Worm (Caenorhabditis elegans) whole organism, midembryonic: ENCODE data around the gene col-98.

Experiments
- T22C8.4 ChIP-seq: fragments of 200-800 bp; sonication (Bioruptor generic); IDR thresholded peaks from 2 replicates; pipeline ENCODE4 v1.3.6; 2022; ENCODE audit warnings: missing genetic modification characterization, missing compliant biosample characterization
- cog-1 ChIP-seq: sonication (generic microtip); optimal IDR thresholded peaks from 2 replicates; lab custom pipeline; 2016; ENCODE audit warnings: missing genetic modification characterization, missing compliant biosample characterization
- flt-1 ChIP-seq: fragments of 200-800 bp; sonication (Bioruptor generic); IDR thresholded peaks from 2 replicates; pipeline ENCODE4 v1.3.6; 2022; ENCODE audit warnings: missing genetic modification characterization, missing compliant biosample characterization
- klf-2 ChIP-seq: fragments of 200-800 bp; sonication (Bioruptor generic); conservative IDR thresholded peaks from 2 replicates; pipeline ENCODE4 v1.3.6; 2022; ENCODE audit warnings: missing genetic modification reagents, missing genetic modification characterization, missing compliant biosample characterization
- med-1 ChIP-seq: sonication (generic microtip); optimal IDR thresholded peaks from 2 replicates; lab custom pipeline; 2017; ENCODE audit warnings: missing genetic modification characterization, mild to moderate bottlenecking, missing compliant biosample characterization, antibody characterized with exemption, missing genetic modification reagents; ENCODE audit not compliant: insufficient read depth
- ref-1 ChIP-seq: fragments of 200-800 bp; sonication (Bioruptor generic); conservative IDR thresholded peaks from 2 replicates; pipeline ENCODE4 v1.3.6; 2022; ENCODE audit warnings: missing genetic modification reagents, missing genetic modification characterization, missing compliant biosample characterization
- tab-1 ChIP-seq: fragments of 200-800 bp; sonication (Bioruptor generic); IDR thresholded peaks from 2 replicates; pipeline ENCODE4 v1.3.6; 2022; ENCODE audit warnings: missing genetic modification characterization, missing compliant biosample characterization
- ztf-23 ChIP-seq: fragments of 200-800 bp; sonication (Bioruptor generic); IDR thresholded peaks from 2 replicates; pipeline ENCODE4 v1.3.6; 2022; ENCODE audit warnings: missing genetic modification reagents, missing genetic modification characterization, missing compliant biosample characterization
- ztf-29 ChIP-seq: fragments of 200-800 bp; sonication (Bioruptor generic); IDR thresholded peaks from 2 replicates; pipeline ENCODE4 v1.3.6; 2022; ENCODE audit warnings: missing genetic modification reagents, missing genetic modification characterization, missing compliant biosample characterization

col-98 gene

ce11 chrIII:13020741-13021140 lies 1.9 kb downstream of the col-98 start, which contains the start of gene cyp-13A11:
Gene cyp-13A11 (plus strand): TSS chrIII:13021006.
- TF ChIP-seq tab-1 (GFP tag; lab: Robert Waterston, UW) (no peak), ztf-23 (GFP tag; lab: Robert Waterston, UW) (no peak), med-1 (no peak), cog-1 (tag; lab: Kevin White, UChicago) (no peak), ref-1 (GFP tag; lab: Robert Waterston, UW) (no peak), flt-1 (no peak), T22C8.4 (GFP tag; lab: Robert Waterston, UW) (no peak), klf-2 (GFP tag; lab: Robert Waterston, UW) (no peak), ztf-29 (GFP tag; lab: Robert Waterston, UW) (no peak)

- TF ChIP-seq med-1 = no peak
- no peak for TF ChIP-seq ztf-23 (GFP tag; lab: Robert Waterston, UW)
- no peak for TF ChIP-seq flt-1
- no peak for TF ChIP-seq ref-1 (GFP tag; lab: Robert Waterston, UW)
- no peak for TF ChIP-seq cog-1 (tag; lab: Kevin White, UChicago)
- no peak for TF ChIP-seq ztf-29 (GFP tag; lab: Robert Waterston, UW)
- no peak for TF ChIP-seq klf-2 (GFP tag; lab: Robert Waterston, UW)
These were observed 5.5 kb downstream of the col-98 start, which contains the start of gene cyp-13A12 for ce11 chrIII:13024281-13024680. Gene cyp-13A12 (plus strand): TSS chrIII:13024547.

ce11 chrIII:13027949-13028348 lies 9.1 kb downstream of the col-98 start:
- TF ChIP-seq cog-1 (tag; lab: Kevin White, UChicago) = no peak
- TF ChIP-seq T22C8.4 (GFP tag; lab: Robert Waterston, UW) = no peak
- TF ChIP-seq ref-1 (GFP tag; lab: Robert Waterston, UW) = no peak
- TF ChIP-seq flt-1 = no peak
- TF ChIP-seq ztf-23 (GFP tag; lab: Robert Waterston, UW) = no peak
- no peak for TF ChIP-seq tab-1 (GFP tag; lab: Robert Waterston, UW)
- TF ChIP-seq ztf-29 (GFP tag; lab: Robert Waterston, UW) = no peak
- TF ChIP-seq klf-2 (GFP tag; lab: Robert Waterston, UW) = no peak
- no peak for TF ChIP-seq med-1

- no peak for TF ChIP-seq cog-1 (tag; lab: Kevin White, UChicago)
- no peak for TF ChIP-seq med-1
- TF ChIP-seq ztf-29 (GFP tag; lab: Robert Waterston, UW) = no peak
- no peak for TF ChIP-seq flt-1
- no peak for TF ChIP-seq ref-1 (GFP tag; lab: Robert Waterston, UW)
- TF ChIP-seq ztf-23 (GFP tag; lab: Robert Waterston, UW) = no peak
- TF ChIP-seq tab-1 (GFP tag; lab: Robert Waterston, UW) = no peak
- no peak for TF ChIP-seq klf-2 (GFP tag; lab: Robert Waterston, UW)
- TF ChIP-seq T22C8.4 (GFP tag; lab: Robert Waterston, UW) = no peak
These were observed 10.8 kb downstream of the col-98 start, which contains the start of gene F14F7.4 for ce11 chrIII:13029608-13030007. Gene F14F7.4 (minus strand): TSS chrIII:13029708.

- TF ChIP-seq T22C8.4 (GFP tag; lab: Robert Waterston, UW) (no peak), tab-1 (GFP tag; lab: Robert Waterston, UW) (no peak), med-1 (no peak), klf-2 (GFP tag; lab: Robert Waterston, UW) (no peak), cog-1 (tag; lab: Kevin White, UChicago) (no peak), flt-1 (no peak), ref-1 (GFP tag; lab: Robert Waterston, UW) (no peak), ztf-23 (GFP tag; lab: Robert Waterston, UW) (no peak), ztf-29 (GFP tag; lab: Robert Waterston, UW) (no peak)
These were observed 11.7 kb downstream of the col-98 start, which contains the start of gene F14F7.7 for ce11 chrIII:13030551-13030950. Gene F14F7.7 (plus strand): TSS chrIII:13030904.

ce11 chrIII:13031701-13032100 lies 12.9 kb downstream of the col-98 start, which contains the start of gene F14F7.5:
Gene F14F7.5 (plus strand): TSS chrIII:13032001.
- TF ChIP-seq flt-1 (no peak), med-1 (no peak), T22C8.4 (GFP tag; lab: Robert Waterston, UW) (no peak), ztf-29 (GFP tag; lab: Robert Waterston, UW) (no peak), cog-1 (tag; lab: Kevin White, UChicago) (no peak), tab-1 (GFP tag; lab: Robert Waterston, UW) (no peak), ref-1 (GFP tag; lab: Robert Waterston, UW) (no peak), klf-2 (GFP tag; lab: Robert Waterston, UW) (no peak), ztf-23 (GFP tag; lab: Robert Waterston, UW) (no peak)

- 0 out of 2 replicates have a peak, but pooled peaks have one; percentile 5 for TF ChIP-seq flt-1
- TF ChIP-seq ztf-29 (GFP tag; lab: Robert Waterston, UW) = no peak
- no peak for TF ChIP-seq med-1
- 0 out of 2 replicates have a peak, but pooled peaks have one; percentile 12 for TF ChIP-seq ztf-23 (GFP tag; lab: Robert Waterston, UW)
- TF ChIP-seq T22C8.4 (GFP tag; lab: Robert Waterston, UW) = no peak
- TF ChIP-seq tab-1 (GFP tag; lab: Robert Waterston, UW) = no peak
- no peak for TF ChIP-seq klf-2 (GFP tag; lab: Robert Waterston, UW)
- no peak for TF ChIP-seq ref-1 (GFP tag; lab: Robert Waterston, UW)
- TF ChIP-seq cog-1 (tag; lab: Kevin White, UChicago) = no peak
These were observed 13.7 kb downstream of the col-98 start for ce11 chrIII:13032429-13033018.

- TF ChIP-seq ref-1 (GFP tag; lab: Robert Waterston, UW) = no peak
These were observed 20.9 kb downstream of the col-98 start, which contains the start of gene F54F12.2 for ce11 chrIII:13039739-13040138. Gene F54F12.2 (plus strand): TSS chrIII:13040039.

- TF ChIP-seq med-1 (no peak), T22C8.4 (GFP tag; lab: Robert Waterston, UW) (no peak), cog-1 (tag; lab: Kevin White, UChicago) (no peak), klf-2 (GFP tag; lab: Robert Waterston, UW) (no peak), ztf-29 (GFP tag; lab: Robert Waterston, UW) (no peak), flt-1 (no peak), ztf-23 (GFP tag; lab: Robert Waterston, UW) (no peak), ref-1 (GFP tag; lab: Robert Waterston, UW) (no peak), tab-1 (GFP tag; lab: Robert Waterston, UW) (no peak)
These were observed 31.1 kb downstream of the col-98 start for ce11 chrIII:13049956-13050355.
